Fruit fly (Drosophila melanogaster) whole organism, prepupa: ENCODE measurements around the gene Cyp12a4.

Source experiments
- CG11294 ChIP-seq: fragments of 200-800 bp; sonication (Bioruptor generic); IDR thresholded peaks from 2 replicates; pipeline ENCODE4 v1.3.6; 2022; ENCODE audit warnings: missing biosample characterization, missing genetic modification characterization
- CG16779 ChIP-seq: fragments of 200-800 bp; sonication (Bioruptor generic); optimal IDR thresholded peaks from 3 replicates; lab custom pipeline; 2017; ENCODE audit warnings: missing biosample characterization, mild to moderate bottlenecking, missing genetic modification characterization
- CG31627 ChIP-seq: fragments of 200-800 bp; sonication (Bioruptor generic); optimal IDR thresholded peaks from 3 replicates; lab custom pipeline; 2016; ENCODE audit warnings: missing biosample characterization, missing genetic modification characterization
- CG4318 ChIP-seq: fragments of 200-800 bp; sonication (Bioruptor generic); optimal IDR thresholded peaks from 3 replicates; lab custom pipeline; 2017; ENCODE audit warnings: missing biosample characterization, mild to moderate bottlenecking, missing genetic modification characterization
- CG6808 ChIP-seq: fragments of 200-800 bp; sonication (Bioruptor generic); optimal IDR thresholded peaks from 3 replicates; lab custom pipeline; 2017; ENCODE audit warnings: missing biosample characterization, missing genetic modification characterization, mild to moderate bottlenecking, moderate library complexity, missing genetic modification reagents
- CG6854 ChIP-seq: fragments of 200-800 bp; sonication (Bioruptor generic); optimal IDR thresholded peaks from 2 replicates; lab custom pipeline; 2017; ENCODE audit warnings: missing biosample characterization, mild to moderate bottlenecking, missing genetic modification characterization
- CG8632 ChIP-seq: fragments of 200-800 bp; sonication (Bioruptor generic); optimal IDR thresholded peaks from 3 replicates; lab custom pipeline; 2016; ENCODE audit warnings: missing biosample characterization, missing genetic modification characterization
- Eip78C ChIP-seq: fragments of 200-800 bp; sonication (Bioruptor generic); peaks from one replicate; lab custom pipeline; 2016; ENCODE audit warnings: missing biosample characterization, missing genetic modification characterization
- Hr4 ChIP-seq: fragments of 200-800 bp; sonication (Bioruptor generic); optimal IDR thresholded peaks from 3 replicates; lab custom pipeline; 2016; ENCODE audit warnings: missing biosample characterization, missing genetic modification characterization
- svp ChIP-seq: fragments of 200-800 bp; sonication (Bioruptor generic); peaks from one replicate; lab custom pipeline; 2016; ENCODE audit warnings: missing biosample characterization, missing genetic modification characterization

DNA sequence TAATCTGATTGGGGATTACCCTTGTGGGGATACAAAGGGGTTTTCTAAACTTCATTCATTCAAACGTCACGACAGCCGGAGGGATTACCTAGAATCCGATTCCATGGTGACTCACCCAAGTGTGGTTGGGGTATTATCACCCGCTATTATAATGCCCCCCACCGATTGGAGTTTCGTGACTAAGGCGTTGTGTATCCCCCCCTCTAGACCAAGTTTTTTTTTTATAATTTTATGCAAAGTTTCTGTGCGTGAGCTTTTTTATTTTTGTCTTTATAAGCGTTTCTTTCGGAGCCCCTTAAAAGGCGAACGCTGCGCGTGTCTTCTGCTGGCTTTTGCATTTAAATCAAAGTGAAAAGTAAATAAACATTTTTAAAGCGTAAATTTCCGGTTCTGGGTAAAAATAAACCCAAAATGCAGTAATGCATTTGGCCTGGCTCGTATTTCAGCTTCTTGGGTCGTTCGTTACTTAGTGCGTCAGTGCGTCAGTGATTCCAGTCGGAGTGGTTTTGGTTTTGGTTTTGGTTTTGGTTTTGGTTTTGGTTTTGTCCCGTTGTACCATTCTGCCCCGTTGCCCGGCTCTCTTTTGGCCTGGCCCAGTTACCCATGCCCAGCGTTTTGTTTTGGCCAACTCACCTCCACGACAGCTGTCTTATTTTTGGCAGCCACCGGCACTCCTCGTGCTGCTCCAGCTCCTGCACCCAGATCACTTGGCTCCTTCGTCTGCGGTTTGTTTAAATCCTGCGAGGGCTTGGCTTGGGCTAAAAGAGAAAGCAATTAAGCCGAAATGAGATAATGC lies 16.1 kb downstream of the Cyp12a4 start:
- TF ChIP-seq CG11294 (GFP tag; lab: Robert Waterston, UW) (no peak), CG6854 (GFP tag; lab: Kevin White, UChicago) (peak; percentile 78), svp (no peak), CG31627 (GFP tag; lab: Kevin White, UChicago) (no peak), Eip78C (GFP tag; lab: Kevin White, UChicago) (peak; percentile 58), Hr4 (GFP tag; lab: Kevin White, UChicago) (no peak), CG8632 (GFP tag; lab: Kevin White, UChicago) (no peak), CG4318 (GFP tag; lab: Kevin White, UChicago) (no peak), CG6808 (GFP tag; lab: Kevin White, UChicago) (no peak), CG16779 (tag; lab: Kevin White, UChicago) (no peak)
